Worm (Caenorhabditis elegans) whole organism, mixed stage, embryonic: ENCODE measurements around the gene col-95.

Experiments used
- bed-3 ChIP-seq: fragments of 200-800 bp; sonication (Bioruptor generic); optimal IDR thresholded peaks from 3 replicates; lab custom pipeline; 2018; ENCODE audit warnings: mild to moderate bottlenecking, missing genetic modification characterization, moderate library complexity, missing compliant biosample characterization
- blmp-1 ChIP-seq: fragments of 150-350 bp; optimal IDR thresholded peaks from 2 replicates; lab custom pipeline; 2014; ENCODE audit warnings: missing biosample characterization, missing genetic modification characterization
- drap-1 ChIP-seq: fragments of 200-800 bp; sonication (Bioruptor generic); optimal IDR thresholded peaks from 3 replicates; lab custom pipeline; 2018; ENCODE audit warnings: mild to moderate bottlenecking, missing genetic modification characterization, missing compliant biosample characterization
- hlh-1 ChIP-seq: fragments of 150-350 bp; optimal IDR thresholded peaks from 2 replicates; lab custom pipeline; 2014; ENCODE audit warnings: missing biosample characterization, missing genetic modification reagents, missing genetic modification characterization
- lin-13 ChIP-seq: fragments of 150-350 bp; optimal IDR thresholded peaks from 2 replicates; lab custom pipeline; 2014; ENCODE audit warnings: missing biosample characterization, missing genetic modification characterization
- nhr-237 ChIP-seq: fragments of 150-350 bp; optimal IDR thresholded peaks from 2 replicates; lab custom pipeline; 2014; ENCODE audit warnings: missing biosample characterization, missing genetic modification characterization
- nhr-28 ChIP-seq: fragments of 150-350 bp; optimal IDR thresholded peaks from 2 replicates; lab custom pipeline; 2014; ENCODE audit warnings: missing biosample characterization, missing genetic modification characterization
- nhr-76 ChIP-seq: sonication (generic microtip); optimal IDR thresholded peaks from 2 replicates; lab custom pipeline; 2017; ENCODE audit warnings: missing biosample characterization, missing genetic modification characterization
- snpc-4 ChIP-seq: fragments of 150-350 bp; optimal IDR thresholded peaks from 2 replicates; lab custom pipeline; 2014; ENCODE audit warnings: missing biosample characterization, missing genetic modification characterization
- unc-39 ChIP-seq: fragments of 150-350 bp; optimal IDR thresholded peaks from 2 replicates; lab custom pipeline; 2014; ENCODE audit warnings: missing biosample characterization, missing genetic modification characterization
- unc-62 ChIP-seq: fragments of 150-350 bp; optimal IDR thresholded peaks from 2 replicates; lab custom pipeline; 2014; ENCODE audit warnings: missing biosample characterization, missing genetic modification reagents, missing genetic modification characterization

DNA sequence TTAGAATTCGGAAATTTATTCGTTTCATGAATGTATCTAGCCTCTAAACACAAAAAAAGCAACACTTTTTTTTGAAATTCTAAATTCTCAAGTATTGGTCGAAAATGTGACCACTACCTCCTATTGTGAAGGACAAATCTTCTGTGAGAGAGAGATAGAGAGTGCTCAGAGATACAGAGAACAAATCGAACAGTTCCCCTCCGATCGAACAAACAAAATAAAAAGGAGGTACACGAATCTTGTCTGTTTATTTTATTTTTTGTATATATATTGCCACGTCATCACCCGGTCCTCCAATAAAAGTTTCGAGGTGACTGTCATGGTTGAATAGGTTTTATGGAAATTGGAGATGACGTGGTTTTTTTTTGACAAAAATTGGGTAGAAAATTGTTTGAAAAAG is 37.1 kb downstream of the col-95 start:
- TF ChIP-seq unc-62 (no peak), drap-1 (no peak), nhr-237 (tag; lab: Kevin White, UChicago) (no peak), snpc-4 (tag; lab: Kevin White, UChicago) (no peak), unc-39 (tag; lab: Kevin White, UChicago) (no peak), lin-13 (tag; lab: Kevin White, UChicago) (no peak), nhr-28 (tag; lab: Kevin White, UChicago) (no peak), nhr-76 (tag; lab: Kevin White, UChicago) (no peak), blmp-1 (tag; lab: Kevin White, UChicago) (no peak), bed-3 (GFP tag; lab: Kevin White, UChicago) (no peak), hlh-1 (tag; lab: Kevin White, UChicago) (no peak)
